Fruit fly (Drosophila melanogaster): Measurements from ENCODE around the gene CG13995.

DNA sequence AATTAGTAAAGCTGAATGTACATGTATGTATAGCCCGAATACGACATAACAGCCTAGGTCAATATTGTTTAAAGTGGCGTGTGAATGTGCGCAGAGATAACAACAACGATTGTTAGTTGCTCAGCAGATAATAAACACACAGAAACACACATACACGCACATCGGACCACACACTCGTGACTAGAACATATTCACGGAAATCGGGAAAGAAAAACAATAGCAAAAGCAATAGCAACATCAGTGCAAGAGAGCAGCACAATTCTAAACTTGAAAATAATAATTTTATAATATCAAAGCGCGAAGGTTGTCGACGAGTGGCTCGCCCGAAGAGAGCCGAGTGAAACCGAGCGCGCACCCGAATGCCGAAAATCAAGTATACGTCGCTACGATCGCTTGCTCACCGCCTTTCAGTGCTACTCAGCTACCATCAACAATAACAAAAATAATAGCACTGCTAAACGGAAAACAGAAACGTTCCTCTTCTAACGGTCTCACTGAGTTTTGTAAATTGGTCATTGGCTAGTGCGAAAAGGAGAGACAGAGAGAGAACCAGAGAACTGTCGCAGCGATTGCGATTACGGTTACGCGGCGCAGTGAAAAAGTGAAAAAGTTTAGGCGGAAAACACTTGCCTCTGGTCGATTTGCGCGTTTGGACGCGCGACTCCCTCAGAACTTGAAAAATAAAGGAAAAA is 29.0 kb downstream of the CG13995 start:
- TF ChIP-seq ovo (GFP tag; optimal IDR thresholded peaks at IDR 0.05), result peak; percentile 97
- TF ChIP-seq kay (GFP tag; ENCODE audit: borderline replicate concordance), result peak; percentile 99
- TF ChIP-seq Mnt (GFP tag; optimal IDR thresholded peaks at IDR 0.05), result peak; percentile 69
- peak; percentile 44 for TF ChIP-seq Hr96 (GFP tag; optimal IDR thresholded peaks at IDR 0.05)
- peak; percentile 90 for TF ChIP-seq CG12768 (GFP tag; optimal IDR thresholded peaks at IDR 0.05)
- peak; percentile 65 for TF ChIP-seq tj (GFP tag; optimal IDR thresholded peaks at IDR 0.05)
- no peak for TF ChIP-seq Clk (GFP tag; optimal IDR thresholded peaks at IDR 0.05)
- no peak for TF ChIP-seq pad (GFP tag; optimal IDR thresholded peaks at IDR 0.05)
- peak; percentile 74 for TF ChIP-seq CG33017 (tag; optimal IDR thresholded peaks at IDR 0.05)
- TF ChIP-seq CG1620 (GFP tag; optimal IDR thresholded peaks at IDR 0.05), result no peak
- no peak for TF ChIP-seq CG14711 (tag; optimal IDR thresholded peaks at IDR 0.05)
- TF ChIP-seq toe (GFP tag; optimal IDR thresholded peaks at IDR 0.05), result no peak

Data from whole organism, adult.